Worm (Caenorhabditis elegans) whole organism, late embryonic: ENCODE results near the gene gmap-3.

Experiments used
- fax-1 ChIP-seq: sonication (generic microtip); optimal IDR thresholded peaks from 2 replicates; lab custom pipeline; 2016; ENCODE audit warnings: missing genotype, missing genetic modification characterization, missing compliant biosample characterization
- madf-2 ChIP-seq: sonication (generic microtip); optimal IDR thresholded peaks from 2 replicates; lab custom pipeline; 2017; ENCODE audit warnings: missing genetic modification characterization, missing compliant biosample characterization

- TF ChIP-seq fax-1 (tag; lab: Kevin White, UChicago) (no peak), madf-2 (tag; lab: Kevin White, UChicago) (no peak)
Measured at ce11 chrX:12928753-12929152, 12.0 kb downstream of the gmap-3 start.
